Fruit fly (Drosophila melanogaster): ENCODE data around the gene Rpn13R.
A peak's percentile ranks its signal among the peaks of the same experiment; 100 is the strongest.

Gene Rpn13R

dm6 chrX:5085964-5086707, 45.6 kb upstream of the Rpn13R start (continued):
- peak in 1 of 2 experiments; percentile 9 for TF ChIP-seq ss (GFP tag; optimal IDR thresholded peaks at IDR 0.05)
- TF ChIP-seq CG7368 (GFP tag; optimal IDR thresholded peaks at IDR 0.05) = no peak
- TF ChIP-seq Smox (GFP tag; optimal IDR thresholded peaks at IDR 0.05) = peak; percentile 0
- TF ChIP-seq CG3919 (GFP tag; optimal IDR thresholded peaks at IDR 0.05) = peak; percentile 57
- peak; percentile 13 for TF ChIP-seq CG11762 (GFP tag; optimal IDR thresholded peaks at IDR 0.05; ENCODE audit: insufficient read depth)
- no peak for TF ChIP-seq CG9139 (GFP tag; optimal IDR thresholded peaks at IDR 0.05)
- peak; percentile 36 for TF ChIP-seq dac (GFP tag; optimal IDR thresholded peaks at IDR 0.05)
- peak; percentile 43 for TF ChIP-seq Ets96B (tag; optimal IDR thresholded peaks at IDR 0.05)
- TF ChIP-seq CG1621 (tag; optimal IDR thresholded peaks at IDR 0.05) = no peak
- peak; percentile 19 for TF ChIP-seq Sox15 (GFP tag; optimal IDR thresholded peaks at IDR 0.05)
- peak; percentile 11 for TF ChIP-seq CG3032 (tag; optimal IDR thresholded peaks at IDR 0.05)
- TF ChIP-seq Hr39 (GFP tag; optimal IDR thresholded peaks at IDR 0.05) = peak; percentile 27
- TF ChIP-seq esn (GFP tag; optimal IDR thresholded peaks at IDR 0.05) = peak; percentile 57
- peak; percentile 33 for TF ChIP-seq cyc (GFP tag; optimal IDR thresholded peaks at IDR 0.05)
- peak; percentile 41 for TF ChIP-seq CG34406 (GFP tag; optimal IDR thresholded peaks at IDR 0.05)
- TF ChIP-seq vri (GFP tag; optimal IDR thresholded peaks at IDR 0.05) = peak; percentile 5
- no peak for TF ChIP-seq fd59A (GFP tag; optimal IDR thresholded peaks at IDR 0.05)
- peak; percentile 55 for TF ChIP-seq CG10631 (GFP tag; optimal IDR thresholded peaks at IDR 0.05)
- TF ChIP-seq Eip93F (GFP tag; optimal IDR thresholded peaks at IDR 0.05) = peak; percentile 7
- peak; percentile 46; the same call in 1 of the 3 replicates for TF ChIP-seq eg (GFP tag; IDR thresholded peaks at IDR 0.05)
- TF ChIP-seq svp (GFP tag) = peak; percentile 80
- TF ChIP-seq CG4318 (GFP tag; optimal IDR thresholded peaks at IDR 0.05) = peak; percentile 53
- TF ChIP-seq CG31627 (GFP tag; optimal IDR thresholded peaks at IDR 0.05) = peak; percentile 44
- TF ChIP-seq Hr38 (GFP tag; optimal IDR thresholded peaks at IDR 0.05) = no peak
- peak; percentile 50 for TF ChIP-seq lz (GFP tag; optimal IDR thresholded peaks at IDR 0.05)

- peak; percentile 65 for TF ChIP-seq CG15336 (GFP tag; IDR thresholded peaks at IDR 0.05)
- peak; percentile 89 for TF ChIP-seq eg (GFP tag; IDR thresholded peaks at IDR 0.05)
- TF ChIP-seq CG11902 (GFP tag; optimal IDR thresholded peaks at IDR 0.05) = peak; percentile 42
- peak; percentile 65 for TF ChIP-seq pdm3 (GFP tag; optimal IDR thresholded peaks at IDR 0.05)
- TF ChIP-seq CG32006 (GFP tag; optimal IDR thresholded peaks at IDR 0.05) = peak; percentile 89
- TF ChIP-seq CG3919 (GFP tag; optimal IDR thresholded peaks at IDR 0.05) = peak; percentile 50
- TF ChIP-seq net (GFP tag; optimal IDR thresholded peaks at IDR 0.05) = peak; percentile 59
- TF ChIP-seq CG6276 (GFP tag; optimal IDR thresholded peaks at IDR 0.05) = peak; percentile 79
- TF ChIP-seq CG6808 (GFP tag; optimal IDR thresholded peaks at IDR 0.05) = peak; percentile 79
- peak; percentile 58 for TF ChIP-seq dac (GFP tag; optimal IDR thresholded peaks at IDR 0.05)
- peak; percentile 64 for TF ChIP-seq CG6792 (GFP tag; optimal IDR thresholded peaks at IDR 0.05)
- TF ChIP-seq CG8319 (GFP tag; optimal IDR thresholded peaks at IDR 0.05) = peak; percentile 44
- peak; percentile 73 for TF ChIP-seq lz (GFP tag; optimal IDR thresholded peaks at IDR 0.05)
- peak; percentile 64 for TF ChIP-seq CG16779 (tag; optimal IDR thresholded peaks at IDR 0.05)
- TF ChIP-seq acj6 (GFP tag; optimal IDR thresholded peaks at IDR 0.05) = peak; percentile 59
- peak; percentile 24 for TF ChIP-seq dsx (GFP tag; optimal IDR thresholded peaks at IDR 0.05; ENCODE audit: poor library complexity, severe bottlenecking)
- peak; percentile 92 for TF ChIP-seq Eip78C (GFP tag)
- peak; percentile 70; the same call in 1 of the 3 replicates for TF ChIP-seq CG8119 (GFP tag; IDR thresholded peaks at IDR 0.05)
- TF ChIP-seq spab (GFP tag; optimal IDR thresholded peaks at IDR 0.05) = peak; percentile 48
- TF ChIP-seq OdsH (GFP tag; optimal IDR thresholded peaks at IDR 0.05) = peak; percentile 74
- peak; percentile 63 for TF ChIP-seq Hr4 (GFP tag; optimal IDR thresholded peaks at IDR 0.05)
- TF ChIP-seq CG4318 (GFP tag; optimal IDR thresholded peaks at IDR 0.05) = peak; percentile 68
- peak; percentile 53 for TF ChIP-seq Sox102F (GFP tag; optimal IDR thresholded peaks at IDR 0.05)
- peak; percentile 77 for TF ChIP-seq Hr39 (GFP tag; optimal IDR thresholded peaks at IDR 0.05)
- peak; percentile 59 for TF ChIP-seq Eip75B (GFP tag; optimal IDR thresholded peaks at IDR 0.05)
- peak; percentile 76 for TF ChIP-seq Met (GFP tag; optimal IDR thresholded peaks at IDR 0.05)
- peak; percentile 56 for TF ChIP-seq CG10631 (GFP tag; optimal IDR thresholded peaks at IDR 0.05)
- peak; percentile 45 for TF ChIP-seq CG11762 (GFP tag; optimal IDR thresholded peaks at IDR 0.05; ENCODE audit: insufficient read depth)
- TF ChIP-seq Ets96B (tag; optimal IDR thresholded peaks at IDR 0.05) = no peak
- no peak for TF ChIP-seq Gug (GFP tag; IDR thresholded peaks at IDR 0.05)
- TF ChIP-seq cyc (GFP tag; optimal IDR thresholded peaks at IDR 0.05) = peak; percentile 59
Observed at dm6 chrX:5086724-5087660, 44.7 kb upstream of the Rpn13R start.
